Worm (Caenorhabditis elegans) whole organism, L4 larva: Measurements from ENCODE around the gene srx-131.

Experiments used
- F10B5.3 ChIP-seq: sonication (generic microtip); optimal IDR thresholded peaks from 2 replicates; lab custom pipeline; 2016; ENCODE audit warnings: mild to moderate bottlenecking, missing genetic modification characterization, missing compliant biosample characterization
- F44E2.7 ChIP-seq: fragments of 200-800 bp; sonication (Bioruptor generic); IDR thresholded peaks from 2 replicates; pipeline ENCODE4 v2.1.2; 2022; ENCODE audit warnings: missing genetic modification characterization, missing compliant biosample characterization
- T20F7.1 ChIP-seq: fragments of 200-800 bp; sonication (Bioruptor generic); optimal IDR thresholded peaks from 2 replicates; lab custom pipeline; 2018; ENCODE audit warnings: mild to moderate bottlenecking, missing genetic modification characterization, missing compliant biosample characterization
- T26A8.4 ChIP-seq: fragments of 200-800 bp; sonication (Bioruptor generic); IDR thresholded peaks from 2 replicates; pipeline ENCODE4 v1.3.6; 2022; ENCODE audit warnings: missing genetic modification characterization, missing compliant biosample characterization
- Y5F2A.4 ChIP-seq: fragments of 200-800 bp; sonication (Bioruptor generic); optimal IDR thresholded peaks from 2 replicates; lab custom pipeline; 2018; ENCODE audit warnings: mild to moderate bottlenecking, missing genetic modification characterization, missing compliant biosample characterization
- ZK337.2 ChIP-seq: fragments of 200-800 bp; sonication (Bioruptor generic); IDR thresholded peaks from 2 replicates; pipeline ENCODE4 v1.3.6; 2022; ENCODE audit warnings: missing genetic modification reagents, missing genetic modification characterization, missing compliant biosample characterization
- ZK546.5 ChIP-seq, 2 experiments: sonication (generic microtip); optimal IDR thresholded peaks; 2 replicates each; lab custom pipeline; 2017; ENCODE audit warnings: missing biosample characterization in 2 of 2, missing genetic modification characterization in 2 of 2
- aly-2 ChIP-seq: sonication (generic microtip); optimal IDR thresholded peaks from 2 replicates; lab custom pipeline; 2018; ENCODE audit warnings: missing biosample characterization, missing genetic modification characterization
- ama-1 ChIP-seq: fragments of 150-350 bp; optimal IDR thresholded peaks from 2 replicates; lab custom pipeline; 2014; ENCODE audit warnings: inconsistent platforms, mixed read lengths
- arid-1 ChIP-seq: fragments of 200-800 bp; sonication (Bioruptor generic); conservative IDR thresholded peaks from 2 replicates; pipeline ENCODE4 v1.3.6; 2022; ENCODE audit warnings: missing genetic modification reagents, missing genetic modification characterization, missing compliant biosample characterization
- ceh-20 ChIP-seq: fragments of 200-800 bp; sonication (Bioruptor generic); IDR thresholded peaks from 2 replicates; pipeline ENCODE4 v1.3.6; 2022; ENCODE audit warnings: missing genetic modification reagents, missing genetic modification characterization, missing compliant biosample characterization
- ceh-28 ChIP-seq: fragments of 150-350 bp; optimal IDR thresholded peaks from 2 replicates; lab custom pipeline; 2014; ENCODE audit warnings: missing biosample characterization, missing genetic modification reagents, missing genetic modification characterization
- ceh-32 ChIP-seq: sonication (generic microtip); optimal IDR thresholded peaks from 2 replicates; lab custom pipeline; 2016; ENCODE audit warnings: mild to moderate bottlenecking, missing genetic modification characterization, missing compliant biosample characterization; ENCODE audit not compliant: poor library complexity
- ceh-44 ChIP-seq: fragments of 200-800 bp; sonication (Bioruptor generic); IDR thresholded peaks from 2 replicates; pipeline ENCODE4 v1.3.6; 2022; ENCODE audit warnings: missing genetic modification reagents, missing genetic modification characterization, missing compliant biosample characterization
- ces-1 ChIP-seq: fragments of 150-350 bp; sonication (generic microtip); optimal IDR thresholded peaks from 4 replicates; lab custom pipeline; 2014; ENCODE audit warnings: missing biosample characterization, missing genetic modification reagents, missing genetic modification characterization
- daf-12 ChIP-seq: fragments of 150-350 bp; optimal IDR thresholded peaks from 2 replicates; lab custom pipeline; 2014; ENCODE audit warnings: missing biosample characterization, missing genetic modification reagents, missing genetic modification characterization
- daf-16 ChIP-seq, 3 experiments: sonication (generic microtip); optimal IDR thresholded peaks; 2 replicates each; lab custom pipeline; 2016 to 2017; ENCODE audit warnings: missing genetic modification characterization in 3 of 3, missing genetic modification reagents in 3 of 3, mild to moderate bottlenecking in 2 of 3, missing compliant biosample characterization in 2 of 3, missing biosample characterization in 1 of 3, moderate library complexity in 1 of 3
- daf-19 ChIP-seq: fragments of 200-800 bp; sonication (Bioruptor generic); conservative IDR thresholded peaks from 2 replicates; pipeline ENCODE4 v1.3.6; 2022; ENCODE audit warnings: missing genetic modification characterization, missing compliant biosample characterization
- egl-43 ChIP-seq: fragments of 200-800 bp; sonication (Bioruptor generic); IDR thresholded peaks from 2 replicates; pipeline ENCODE4 v1.3.6; 2022; ENCODE audit warnings: missing genetic modification reagents, missing genetic modification characterization, missing compliant biosample characterization
- fkh-10 ChIP-seq: fragments of 150-350 bp; optimal IDR thresholded peaks from 2 replicates; lab custom pipeline; 2014; ENCODE audit warnings: missing biosample characterization, missing genetic modification reagents, missing genetic modification characterization
- hif-1 ChIP-seq, 2 experiments: sonication (generic microtip); optimal IDR thresholded peaks; 2 replicates each; lab custom pipeline; 2016 to 2017; ENCODE audit warnings: missing compliant biosample characterization in 2 of 2, missing genetic modification characterization in 2 of 2, missing genetic modification reagents in 2 of 2, missing genotype in 2 of 2, mild to moderate bottlenecking in 1 of 2
- jun-1 ChIP-seq: fragments of 150-350 bp; optimal IDR thresholded peaks from 2 replicates; lab custom pipeline; 2014; ENCODE audit warnings: missing biosample characterization, missing genetic modification reagents, missing genetic modification characterization
- lim-7 ChIP-seq: fragments of 200-800 bp; sonication (Bioruptor generic); IDR thresholded peaks from 2 replicates; pipeline ENCODE4 v1.3.6; 2022; ENCODE audit warnings: missing genetic modification characterization, missing compliant biosample characterization
- lin-13 ChIP-seq: fragments of 150-350 bp; optimal IDR thresholded peaks from 2 replicates; lab custom pipeline; 2014; ENCODE audit warnings: missing biosample characterization, missing genetic modification reagents, missing genetic modification characterization
- madf-5 ChIP-seq, 2 experiments: fragments of 200-800 bp; sonication (Bioruptor generic); IDR thresholded peaks; 2 replicates each; pipeline ENCODE4 v1.3.6; 2022; ENCODE audit warnings: missing compliant biosample characterization in 2 of 2, missing genetic modification characterization in 2 of 2
- madf-9 ChIP-seq: fragments of 200-800 bp; sonication (Bioruptor generic); conservative IDR thresholded peaks from 2 replicates; pipeline ENCODE4 v1.3.6; 2022; ENCODE audit warnings: missing genetic modification reagents, missing genetic modification characterization, missing compliant biosample characterization
- mdl-1 ChIP-seq, 2 experiments: fragments of 150-350 bp in 1 of 2; sonication (generic microtip) in 1 of 2; optimal IDR thresholded peaks; 2 replicates each; lab custom pipeline; 2014 to 2017; ENCODE audit warnings: missing biosample characterization in 2 of 2, missing genetic modification characterization in 2 of 2
- mep-1 ChIP-seq: fragments of 150-350 bp; sonication (generic microtip); optimal IDR thresholded peaks from 3 replicates; lab custom pipeline; 2014; ENCODE audit warnings: missing biosample characterization, missing genetic modification characterization
- mxl-2 ChIP-seq: fragments of 200-800 bp; sonication (Bioruptor generic); conservative IDR thresholded peaks from 2 replicates; pipeline ENCODE4 v1.3.6; 2022; ENCODE audit warnings: missing genetic modification reagents, missing genetic modification characterization, missing compliant biosample characterization
- nhr-10 ChIP-seq: fragments of 150-350 bp; optimal IDR thresholded peaks from 2 replicates; lab custom pipeline; 2014; ENCODE audit warnings: missing biosample characterization, missing genetic modification characterization
- nhr-102 ChIP-seq: sonication (generic microtip); optimal IDR thresholded peaks from 2 replicates; lab custom pipeline; 2016; ENCODE audit warnings: mild to moderate bottlenecking, missing genetic modification characterization, moderate library complexity, missing compliant biosample characterization
- nhr-111 ChIP-seq: fragments of 200-800 bp; sonication (Bioruptor generic); optimal IDR thresholded peaks from 2 replicates; lab custom pipeline; 2018; ENCODE audit warnings: mild to moderate bottlenecking, missing genetic modification characterization, missing compliant biosample characterization
- nhr-237 ChIP-seq: sonication (generic microtip); optimal IDR thresholded peaks from 2 replicates; lab custom pipeline; 2017; ENCODE audit warnings: missing biosample characterization, missing genetic modification characterization
- nhr-28 ChIP-seq: fragments of 150-350 bp; optimal IDR thresholded peaks from 2 replicates; lab custom pipeline; 2014; ENCODE audit warnings: missing biosample characterization, missing genetic modification characterization
- nhr-41 ChIP-seq: fragments of 200-800 bp; sonication (Bioruptor generic); IDR thresholded peaks from 2 replicates; pipeline ENCODE4 v1.3.6; 2022; ENCODE audit warnings: missing genetic modification reagents, missing genetic modification characterization, missing compliant biosample characterization
- nhr-48 ChIP-seq: sonication (generic microtip); optimal IDR thresholded peaks from 2 replicates; lab custom pipeline; 2016; ENCODE audit warnings: mild to moderate bottlenecking, missing genetic modification characterization, missing compliant biosample characterization
- php-3 ChIP-seq: fragments of 200-800 bp; sonication (Bioruptor generic); IDR thresholded peaks from 2 replicates; pipeline ENCODE4 v1.3.6; 2022; ENCODE audit warnings: missing genetic modification reagents, missing genetic modification characterization, missing compliant biosample characterization
- pqm-1 ChIP-seq: sonication (generic microtip); optimal IDR thresholded peaks from 2 replicates; lab custom pipeline; 2017; ENCODE audit warnings: missing biosample characterization, missing genetic modification characterization
- rbr-2 ChIP-seq: sonication (generic microtip); optimal IDR thresholded peaks from 2 replicates; lab custom pipeline; 2016; ENCODE audit warnings: missing genotype, missing genetic modification characterization, missing compliant biosample characterization
- saeg-2 ChIP-seq: fragments of 200-800 bp; sonication (Bioruptor generic); IDR thresholded peaks from 2 replicates; pipeline ENCODE4 v1.3.6; 2022; ENCODE audit warnings: missing genetic modification reagents, missing genetic modification characterization, missing compliant biosample characterization
- skn-1 ChIP-seq: fragments of 150-350 bp; optimal IDR thresholded peaks from 2 replicates; lab custom pipeline; 2014; ENCODE audit warnings: missing biosample characterization, missing genetic modification characterization
- snpc-1.2 ChIP-seq: fragments of 200-800 bp; sonication (Bioruptor generic); IDR thresholded peaks from 2 replicates; pipeline ENCODE4 v1.3.6; 2022; ENCODE audit warnings: missing genetic modification reagents, missing genetic modification characterization, missing compliant biosample characterization
- spr-3 ChIP-seq: fragments of 200-800 bp; sonication (Bioruptor generic); optimal IDR thresholded peaks from 2 replicates; lab custom pipeline; 2018; ENCODE audit warnings: mild to moderate bottlenecking, missing genetic modification characterization, missing compliant biosample characterization
- unc-62 ChIP-seq, 3 experiments: fragments of 150-350 bp in 1 of 3; sonication (generic microtip); optimal IDR thresholded peaks in 2 of 3; peaks in 1 of 3; 1 replicate in 1 of 3; 2 replicates in 2 of 3; lab custom pipeline; 2014 to 2017; ENCODE audit warnings: missing biosample characterization in 3 of 3, missing genetic modification characterization in 3 of 3, missing genetic modification reagents in 3 of 3, missing genotype in 1 of 3
- zag-1 ChIP-seq: fragments of 150-350 bp; optimal IDR thresholded peaks from 2 replicates; lab custom pipeline; 2014; ENCODE audit warnings: missing biosample characterization, missing genetic modification characterization
- zfp-2 ChIP-seq: sonication (generic microtip); optimal IDR thresholded peaks from 2 replicates; lab custom pipeline; 2016; ENCODE audit warnings: mild to moderate bottlenecking, missing genetic modification characterization, missing compliant biosample characterization
- ztf-7 ChIP-seq: fragments of 150-350 bp; optimal IDR thresholded peaks from 2 replicates; lab custom pipeline; 2014; ENCODE audit warnings: missing biosample characterization, missing genetic modification characterization

The srx-131 gene

DNA sequence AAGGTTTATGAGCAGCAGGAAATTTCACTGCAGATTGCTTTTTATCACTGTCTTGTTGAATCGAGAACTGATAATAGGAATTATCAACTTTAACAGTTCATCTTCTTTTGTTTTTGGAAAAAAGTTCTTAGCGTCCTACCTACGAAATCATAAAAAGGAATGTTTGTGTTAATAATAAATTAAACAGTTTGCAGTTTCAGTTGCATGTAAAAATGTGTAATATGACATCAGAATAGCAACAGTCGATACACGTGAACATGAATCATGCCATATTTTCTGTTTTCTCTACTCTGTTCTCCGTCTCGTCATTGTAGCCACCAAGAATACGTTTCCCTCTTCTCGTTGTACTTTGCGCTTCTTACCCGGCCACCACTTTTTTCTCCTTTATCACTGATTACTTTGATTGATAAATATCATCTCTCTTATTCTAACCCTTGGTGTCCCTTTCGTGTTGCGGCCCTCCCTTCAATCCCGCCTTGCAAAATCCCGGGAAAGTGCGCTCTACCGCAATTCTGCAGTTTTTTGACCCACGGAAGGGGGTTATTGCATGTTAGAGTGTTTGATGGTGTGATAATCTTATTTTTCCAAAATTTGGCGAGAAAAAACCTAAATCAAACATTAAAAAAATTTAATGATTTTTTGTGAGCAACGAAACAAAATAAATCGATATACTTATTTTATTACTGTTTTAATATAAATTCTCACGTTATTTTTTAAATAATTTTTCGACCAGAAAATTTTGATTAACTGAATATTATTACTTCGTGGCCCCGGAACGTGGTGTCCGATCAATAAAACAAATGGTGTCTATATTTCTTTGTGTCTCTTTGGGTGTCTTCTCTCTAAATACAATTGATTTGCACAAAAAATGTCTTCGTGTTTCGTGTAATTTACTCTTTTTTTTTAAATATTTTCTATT, 47.5 kb downstream of the srx-131 start, which contains the start of gene sptl-3 (continued):
- TF ChIP-seq daf-16 (GFP tag; optimal IDR thresholded peaks at IDR 0.05; lab: Kevin White, UChicago) (no peak), daf-16 (tag; optimal IDR thresholded peaks at IDR 0.05; lab: Kevin White, UChicago) (peak; percentile 72), nhr-48 (peak; percentile 59), pqm-1 (tag; lab: Kevin White, UChicago) (peak; percentile 87), nhr-102 (tag; lab: Kevin White, UChicago) (peak; percentile 13), rbr-2 (tag; lab: Kevin White, UChicago) (no peak), spr-3 (GFP tag; lab: Kevin White, UChicago) (no peak), php-3 (GFP tag; lab: Robert Waterston, UW) (peak; percentile 67; the same call in 1 of the 2 replicates), snpc-1.2 (GFP tag; lab: Robert Waterston, UW) (no peak), nhr-28 (tag; lab: Kevin White, UChicago) (peak; percentile 93)
- TF ChIP-seq, all 104 proteins: peak for 23

DNA sequence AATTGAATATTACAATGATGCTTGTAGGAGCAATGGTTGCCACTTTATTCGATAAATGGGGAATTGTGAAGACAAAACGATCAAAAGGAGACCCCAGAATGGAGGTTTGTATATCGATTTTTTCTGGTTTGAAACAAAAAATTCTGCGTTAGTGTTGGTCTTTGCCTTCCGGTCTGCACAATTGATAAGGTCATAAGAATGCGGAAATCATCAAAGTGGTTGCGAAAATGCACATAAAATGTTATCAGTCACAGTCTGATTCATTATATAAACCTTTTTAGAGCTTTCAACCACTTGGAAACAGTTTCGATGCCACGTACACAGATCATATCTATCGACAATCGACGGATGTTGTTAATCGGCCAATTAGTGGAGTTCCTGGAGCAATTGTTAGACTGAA, 48.3 kb downstream of the srx-131 start:
- no peak for TF ChIP-seq ZK546.5 (tag; optimal IDR thresholded peaks at IDR 0.05; lab: Kevin White, UChicago)
- no peak for TF ChIP-seq fkh-10 (GFP tag; lab: Kevin White, UChicago)
- TF ChIP-seq T20F7.1 (GFP tag; lab: Kevin White, UChicago): no peak
- TF ChIP-seq rbr-2 (tag; lab: Kevin White, UChicago): no peak
- no peak for TF ChIP-seq nhr-48
- TF ChIP-seq unc-62 (GFP tag; optimal IDR thresholded peaks at IDR 0.05 in 1 of 2; lab: Kevin White, UChicago): no peak
- TF ChIP-seq unc-62 (tag; optimal IDR thresholded peaks at IDR 0.05; lab: Kevin White, UChicago): no peak
- TF ChIP-seq ceh-20 (GFP tag; lab: Robert Waterston, UW): no peak
- no peak for TF ChIP-seq ama-1 (lab: Kevin White, UChicago)
- TF ChIP-seq Y5F2A.4 (GFP tag; lab: Kevin White, UChicago): no peak
- no peak for TF ChIP-seq nhr-237 (tag; lab: Kevin White, UChicago)
- TF ChIP-seq lim-7 (GFP tag; lab: Robert Waterston, UW): no peak
- no peak for TF ChIP-seq arid-1 (GFP tag; lab: Robert Waterston, UW)
- TF ChIP-seq mxl-2 (GFP tag; lab: Robert Waterston, UW): no peak
- TF ChIP-seq lin-13 (GFP tag; lab: Kevin White, UChicago): no peak
- no peak for TF ChIP-seq jun-1 (tag; lab: Kevin White, UChicago)
- peak; percentile 65 for TF ChIP-seq nhr-28 (tag; lab: Kevin White, UChicago)
- TF ChIP-seq ztf-7: no peak
- TF ChIP-seq madf-5 (GFP tag; IDR thresholded peaks at IDR 0.05; lab: Robert Waterston, UW): no peak
- no peak for TF ChIP-seq mep-1 (tag; lab: Kevin White, UChicago)
- TF ChIP-seq mdl-1 (tag; optimal IDR thresholded peaks at IDR 0.05; lab: Kevin White, UChicago): no peak
- no peak for TF ChIP-seq F10B5.3 (tag; lab: Kevin White, UChicago)
- TF ChIP-seq zfp-2 (tag; lab: Kevin White, UChicago): no peak
- no peak for TF ChIP-seq ceh-32 (tag; lab: Kevin White, UChicago)
- no peak for TF ChIP-seq daf-19 (GFP tag; lab: Robert Waterston, UW)
- TF ChIP-seq skn-1 (tag; lab: Kevin White, UChicago): no peak
- no peak for TF ChIP-seq ceh-28 (tag; lab: Kevin White, UChicago)
- TF ChIP-seq egl-43 (GFP tag; lab: Robert Waterston, UW): no peak
- TF ChIP-seq zag-1 (tag; lab: Kevin White, UChicago): no peak
- no peak for TF ChIP-seq nhr-111
- TF ChIP-seq aly-2 (tag; lab: Kevin White, UChicago): no peak
- TF ChIP-seq daf-12: no peak
- TF ChIP-seq nhr-102 (tag; lab: Kevin White, UChicago): no peak
- TF ChIP-seq hif-1 (tag; optimal IDR thresholded peaks at IDR 0.05; lab: Kevin White, UChicago): no peak
- no peak for TF ChIP-seq nhr-10
- no peak for TF ChIP-seq ceh-44
- no peak for TF ChIP-seq saeg-2 (GFP tag; lab: Robert Waterston, UW)
- no peak for TF ChIP-seq madf-9 (GFP tag; lab: Robert Waterston, UW)
- no peak for TF ChIP-seq F44E2.7 (GFP tag; lab: Robert Waterston, UW)
- TF ChIP-seq nhr-41 (GFP tag; lab: Robert Waterston, UW): no peak
- no peak for TF ChIP-seq T26A8.4 (GFP tag; lab: Robert Waterston, UW)
- TF ChIP-seq ZK337.2 (GFP tag; lab: Robert Waterston, UW): no peak
- no peak for TF ChIP-seq ces-1 (GFP tag; lab: Kevin White, UChicago)
